Fruit fly (Drosophila melanogaster) Kc167 (cell line): ENCODE results near the gene CG14829.

Experiments used
- Myc ChIP-seq: fragments of >200 bp; optimal IDR thresholded peaks from 2 replicates; lab custom pipeline; 2017; ENCODE audit warnings: missing external identifiers
- Sin3A ChIP-seq: fragments of >200 bp; optimal IDR thresholded peaks from 2 replicates; lab custom pipeline; 2018; ENCODE audit warnings: missing external identifiers
- h ChIP-seq: fragments of >200 bp; optimal IDR thresholded peaks from 3 replicates; lab custom pipeline; 2018; ENCODE audit warnings: missing external identifiers
- insv ChIP-seq: fragments of >200 bp; optimal IDR thresholded peaks from 3 replicates; lab custom pipeline; 2018; ENCODE audit warnings: missing external identifiers
- psq ChIP-seq: fragments of >200 bp; optimal IDR thresholded peaks from 2 replicates; lab custom pipeline; 2017; ENCODE audit warnings: missing external identifiers
- ttk ChIP-seq: sonication (Bioruptor generic); optimal IDR thresholded peaks from 2 replicates; lab custom pipeline; 2017; ENCODE audit warnings: missing external identifiers

- no peak for TF ChIP-seq Myc (lab: Kevin White, UChicago)
- no peak for TF ChIP-seq h (lab: Kevin White, UChicago)
- no peak for TF ChIP-seq insv
- TF ChIP-seq psq: no peak
- no peak for TF ChIP-seq ttk (lab: Kevin White, UChicago)
- TF ChIP-seq Sin3A: no peak
Measured at dm6 chr3L:7191218-7191617, 46.7 kb downstream of the CG14829 start.
